Worm (Caenorhabditis elegans) whole organism, midembryonic: ENCODE results near the gene T22E5.6.

Experiments used
- cog-1 ChIP-seq: sonication (generic microtip); optimal IDR thresholded peaks from 2 replicates; lab custom pipeline; 2016; ENCODE audit warnings: missing genetic modification characterization, missing compliant biosample characterization
- flt-1 ChIP-seq: fragments of 200-800 bp; sonication (Bioruptor generic); IDR thresholded peaks from 2 replicates; pipeline ENCODE4 v1.3.6; 2022; ENCODE audit warnings: missing genetic modification characterization, missing compliant biosample characterization
- klf-2 ChIP-seq: fragments of 200-800 bp; sonication (Bioruptor generic); conservative IDR thresholded peaks from 2 replicates; pipeline ENCODE4 v1.3.6; 2022; ENCODE audit warnings: missing genetic modification reagents, missing genetic modification characterization, missing compliant biosample characterization
- ref-1 ChIP-seq: fragments of 200-800 bp; sonication (Bioruptor generic); conservative IDR thresholded peaks from 2 replicates; pipeline ENCODE4 v1.3.6; 2022; ENCODE audit warnings: missing genetic modification reagents, missing genetic modification characterization, missing compliant biosample characterization
- ztf-29 ChIP-seq: fragments of 200-800 bp; sonication (Bioruptor generic); IDR thresholded peaks from 2 replicates; pipeline ENCODE4 v1.3.6; 2022; ENCODE audit warnings: missing genetic modification reagents, missing genetic modification characterization, missing compliant biosample characterization

DNA sequence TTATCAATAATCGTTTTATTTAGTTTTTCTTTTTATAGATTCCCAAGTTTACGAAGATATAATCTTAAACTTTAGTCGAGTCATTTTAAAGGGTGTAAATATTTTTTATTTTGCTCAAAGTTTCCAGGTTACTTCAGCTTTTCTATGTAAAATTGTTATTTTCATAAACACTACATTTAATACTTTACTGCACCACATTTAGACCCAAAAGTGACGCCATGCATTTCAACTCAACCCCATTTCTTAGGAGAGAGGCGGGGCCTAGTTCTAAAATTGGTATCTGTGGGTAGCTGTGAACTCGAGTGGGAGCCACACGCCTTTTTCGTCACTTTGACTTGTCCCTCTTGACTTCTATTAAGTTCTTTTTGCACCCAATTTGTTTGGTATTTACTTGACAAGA lies 3.6 kb downstream of the T22E5.6 start, which contains the start of gene T22E5.1:
- no peak for TF ChIP-seq cog-1 (tag; lab: Kevin White, UChicago)
- TF ChIP-seq klf-2 (GFP tag; lab: Robert Waterston, UW), result no peak
- no peak for TF ChIP-seq ref-1
- TF ChIP-seq flt-1 (GFP tag; lab: Robert Waterston, UW), result no peak
- no peak for TF ChIP-seq ztf-29 (GFP tag; lab: Robert Waterston, UW)
